Worm (Caenorhabditis elegans) whole organism, young adult: ENCODE results near the gene F42A9.11.

Source experiments
- B0336.3 ChIP-seq: fragments of 200-800 bp; sonication (Bioruptor generic); IDR thresholded peaks from 2 replicates; pipeline ENCODE4 v1.3.6; 2022; ENCODE audit warnings: missing genetic modification characterization, missing compliant biosample characterization
- C06A6.2 ChIP-seq: fragments of 200-800 bp; sonication (Bioruptor generic); conservative IDR thresholded peaks from 2 replicates; pipeline ENCODE4 v1.3.6; 2022; ENCODE audit warnings: missing genetic modification characterization, missing compliant biosample characterization
- D2030.7 ChIP-seq: fragments of 200-800 bp; sonication (Bioruptor generic); IDR thresholded peaks from 2 replicates; pipeline ENCODE4 v1.3.6; 2022; ENCODE audit warnings: missing genetic modification reagents, missing genetic modification characterization, missing compliant biosample characterization
- F22D6.2 ChIP-seq: sonication (generic microtip); optimal IDR thresholded peaks from 2 replicates; lab custom pipeline; 2016; ENCODE audit warnings: mild to moderate bottlenecking, missing genetic modification characterization, missing compliant biosample characterization
- F37B4.10 ChIP-seq: fragments of 200-800 bp; sonication (Bioruptor generic); IDR thresholded peaks from 2 replicates; pipeline ENCODE4 v1.3.6; 2022; ENCODE audit warnings: missing genetic modification characterization, missing compliant biosample characterization
- K11D2.4 ChIP-seq: fragments of 200-800 bp; sonication (Bioruptor generic); IDR thresholded peaks from 2 replicates; pipeline ENCODE4 v1.3.6; 2022; ENCODE audit warnings: missing genetic modification reagents, missing genetic modification characterization, missing compliant biosample characterization
- T26A5.8 ChIP-seq: sonication (generic microtip); optimal IDR thresholded peaks from 2 replicates; lab custom pipeline; 2016; ENCODE audit warnings: missing genetic modification characterization, missing compliant biosample characterization
- Y53G8AR.9 ChIP-seq: fragments of 200-800 bp; sonication (Bioruptor generic); conservative IDR thresholded peaks from 2 replicates; pipeline ENCODE4 v1.3.6; 2022; ENCODE audit warnings: missing genetic modification reagents, missing genetic modification characterization, missing compliant biosample characterization
- atf-7 ChIP-seq: sonication (generic microtip); optimal IDR thresholded peaks from 2 replicates; lab custom pipeline; 2017; ENCODE audit warnings: mild to moderate bottlenecking, missing genetic modification characterization, missing compliant biosample characterization
- attf-3 ChIP-seq: fragments of 200-800 bp; sonication (Bioruptor generic); conservative IDR thresholded peaks from 2 replicates; pipeline ENCODE4 v1.3.6; 2022; ENCODE audit warnings: missing genetic modification reagents, missing genetic modification characterization, missing compliant biosample characterization
- attf-5 ChIP-seq: fragments of 200-800 bp; sonication (Bioruptor generic); optimal IDR thresholded peaks from 2 replicates; lab custom pipeline; 2018; ENCODE audit warnings: mild to moderate bottlenecking, missing genetic modification characterization, missing compliant biosample characterization
- bed-2 ChIP-seq: fragments of 200-800 bp; sonication (Bioruptor generic); IDR thresholded peaks from 2 replicates; pipeline ENCODE4 v1.3.6; 2022; ENCODE audit warnings: missing genetic modification reagents, missing genetic modification characterization, missing compliant biosample characterization
- cebp-1 ChIP-seq, 2 experiments: fragments of 200-800 bp in 1 of 2; sonication (Bioruptor generic) in 1 of 2; sonication (generic microtip) in 1 of 2; IDR thresholded peaks in 1 of 2; optimal IDR thresholded peaks in 1 of 2; 2 replicates each; pipeline versions ENCODE4 v1.3.6 to Lab custom; 2017 to 2022; ENCODE audit warnings: missing compliant biosample characterization in 2 of 2, missing genetic modification characterization in 2 of 2, mild to moderate bottlenecking in 1 of 2, missing genetic modification reagents in 1 of 2, moderate library complexity in 1 of 2
- ceh-58 ChIP-seq: fragments of 200-800 bp; sonication (Bioruptor generic); IDR thresholded peaks from 2 replicates; pipeline ENCODE4 v1.3.6; 2022; ENCODE audit warnings: missing genetic modification characterization, missing compliant biosample characterization
- die-1 ChIP-seq: sonication (generic microtip); optimal IDR thresholded peaks from 2 replicates; lab custom pipeline; 2016; ENCODE audit warnings: missing genotype, mild to moderate bottlenecking, missing genetic modification characterization, missing compliant biosample characterization
- dox-1 ChIP-seq: fragments of 200-800 bp; sonication (Bioruptor generic); IDR thresholded peaks from 2 replicates; pipeline ENCODE4 v1.3.6; 2022; ENCODE audit warnings: missing genetic modification reagents, missing genetic modification characterization, missing compliant biosample characterization
- dpff-1 ChIP-seq: sonication (generic microtip); optimal IDR thresholded peaks from 2 replicates; lab custom pipeline; 2017; ENCODE audit warnings: mild to moderate bottlenecking, missing genetic modification characterization, missing compliant biosample characterization
- ekl-4 ChIP-seq: fragments of 200-800 bp; sonication (Bioruptor generic); IDR thresholded peaks from 2 replicates; pipeline ENCODE4 v1.3.6; 2022; ENCODE audit warnings: missing genetic modification reagents, missing genetic modification characterization, missing compliant biosample characterization
- hmg-1.2 ChIP-seq: fragments of 200-800 bp; sonication (Bioruptor generic); IDR thresholded peaks from 2 replicates; pipeline ENCODE4 v1.3.6; 2022; ENCODE audit warnings: missing genetic modification reagents, missing genetic modification characterization, missing compliant biosample characterization
- hsf-1 ChIP-seq: fragments of 200-800 bp; sonication (Bioruptor generic); IDR thresholded peaks from 2 replicates; pipeline ENCODE4 v1.3.6; 2022; ENCODE audit warnings: missing genetic modification reagents, missing genetic modification characterization, missing compliant biosample characterization
- lag-1 ChIP-seq: fragments of 200-800 bp; sonication (Bioruptor generic); IDR thresholded peaks from 2 replicates; pipeline ENCODE4 v1.3.6; 2022; ENCODE audit warnings: missing genetic modification reagents, missing genetic modification characterization, missing compliant biosample characterization
- let-526 ChIP-seq: fragments of 200-800 bp; sonication (Bioruptor generic); IDR thresholded peaks from 2 replicates; pipeline ENCODE4 v1.3.6; 2022; ENCODE audit warnings: missing genetic modification reagents, missing genetic modification characterization, missing compliant biosample characterization
- let-607 ChIP-seq, 2 experiments: fragments of 200-800 bp in 1 of 2; sonication (Bioruptor generic) in 1 of 2; sonication (generic microtip) in 1 of 2; optimal IDR thresholded peaks; 2 replicates each; lab custom pipeline; 2016 to 2018; ENCODE audit warnings: mild to moderate bottlenecking in 2 of 2, missing compliant biosample characterization in 2 of 2, missing genetic modification characterization in 2 of 2, moderate library complexity in 2 of 2, missing genotype in 1 of 2
- lin-26 ChIP-seq: fragments of 200-800 bp; sonication (Bioruptor generic); IDR thresholded peaks from 2 replicates; pipeline ENCODE4 v1.3.6; 2022; ENCODE audit warnings: missing genetic modification reagents, missing genetic modification characterization, missing compliant biosample characterization
- lin-40 ChIP-seq: sonication (generic microtip); optimal IDR thresholded peaks from 2 replicates; lab custom pipeline; 2016; ENCODE audit warnings: missing genetic modification characterization, mild to moderate bottlenecking, missing compliant biosample characterization, missing genotype, missing genetic modification reagents
- lir-1 ChIP-seq: fragments of 200-800 bp; sonication (Bioruptor generic); conservative IDR thresholded peaks from 2 replicates; pipeline ENCODE4 v1.3.6; 2022; ENCODE audit warnings: missing genetic modification reagents, missing genetic modification characterization, missing compliant biosample characterization
- madf-3 ChIP-seq: fragments of 200-800 bp; sonication (Bioruptor generic); IDR thresholded peaks from 2 replicates; pipeline ENCODE4 v1.3.6; 2022; ENCODE audit warnings: missing genetic modification reagents, missing genetic modification characterization, missing compliant biosample characterization
- madf-8 ChIP-seq: fragments of 200-800 bp; sonication (Bioruptor generic); conservative IDR thresholded peaks from 2 replicates; pipeline ENCODE4 v1.3.6; 2022; ENCODE audit warnings: missing genetic modification reagents, missing genetic modification characterization, missing compliant biosample characterization
- mcd-1 ChIP-seq: fragments of 200-800 bp; sonication (Bioruptor generic); IDR thresholded peaks from 2 replicates; pipeline ENCODE4 v1.3.6; 2022; ENCODE audit warnings: missing genetic modification reagents, missing genetic modification characterization, missing compliant biosample characterization
- nfya-2 ChIP-seq: fragments of 200-800 bp; sonication (Bioruptor generic); IDR thresholded peaks from 2 replicates; pipeline ENCODE4 v1.3.6; 2022; ENCODE audit warnings: missing genetic modification reagents, missing genetic modification characterization, missing compliant biosample characterization
- nfyb-1 ChIP-seq: fragments of 200-800 bp; sonication (Bioruptor generic); IDR thresholded peaks from 2 replicates; pipeline ENCODE4 v1.3.6; 2022; ENCODE audit warnings: missing genetic modification reagents, missing genetic modification characterization, missing compliant biosample characterization
- nhr-120 ChIP-seq: fragments of 200-800 bp; sonication (Bioruptor generic); IDR thresholded peaks from 2 replicates; pipeline ENCODE4 v1.3.6; 2022; ENCODE audit warnings: missing genetic modification characterization, missing compliant biosample characterization
- nhr-80 ChIP-seq: sonication (generic microtip); optimal IDR thresholded peaks from 2 replicates; lab custom pipeline; 2016; ENCODE audit warnings: missing genetic modification characterization, missing compliant biosample characterization
- nhr-90 ChIP-seq: sonication (generic microtip); optimal IDR thresholded peaks from 2 replicates; lab custom pipeline; 2016; ENCODE audit warnings: missing genotype, mild to moderate bottlenecking, missing genetic modification characterization, missing compliant biosample characterization
- sdz-38 ChIP-seq: sonication (generic microtip); optimal IDR thresholded peaks from 2 replicates; lab custom pipeline; 2016; ENCODE audit warnings: missing genotype, missing genetic modification characterization, missing compliant biosample characterization
- snpc-1.1 ChIP-seq: sonication (generic microtip); optimal IDR thresholded peaks from 2 replicates; lab custom pipeline; 2017; ENCODE audit warnings: missing genetic modification characterization, mild to moderate bottlenecking, missing compliant biosample characterization, antibody characterized with exemption, moderate library complexity, missing genotype, missing genetic modification reagents; ENCODE audit not compliant: insufficient read depth
- snpc-1.3 ChIP-seq: sonication (generic microtip); optimal IDR thresholded peaks from 2 replicates; lab custom pipeline; 2017; ENCODE audit warnings: missing genetic modification characterization, mild to moderate bottlenecking, missing compliant biosample characterization, antibody characterized with exemption, moderate library complexity, missing genotype, missing genetic modification reagents; ENCODE audit not compliant: insufficient read depth
- snpc-4 ChIP-seq, 5 experiments: fragments of 150-350 bp in 1 of 5; sonication (generic microtip) in 4 of 5; optimal IDR thresholded peaks; 2 replicates each; lab custom pipeline; 2014 to 2018; ENCODE audit warnings: missing genetic modification characterization in 5 of 5, missing biosample characterization in 3 of 5, antibody characterized with exemption in 2 of 5, mild to moderate bottlenecking in 2 of 5, missing compliant biosample characterization in 2 of 5, missing genotype in 2 of 5, moderate library complexity in 2 of 5, missing genetic modification reagents in 1 of 5
- tbp1 ChIP-seq: fragments of 200-800 bp; sonication (Bioruptor generic); optimal IDR thresholded peaks from 2 replicates; lab custom pipeline; 2018; ENCODE audit warnings: mild to moderate bottlenecking, missing genetic modification characterization, missing compliant biosample characterization
- xnd-1 ChIP-seq: sonication (generic microtip); optimal IDR thresholded peaks from 2 replicates; lab custom pipeline; 2016; ENCODE audit warnings: missing genotype, missing genetic modification reagents, missing genetic modification characterization, missing compliant biosample characterization
- zfh-2 ChIP-seq: fragments of 200-800 bp; sonication (Bioruptor generic); conservative IDR thresholded peaks from 2 replicates; pipeline ENCODE4 v1.3.6; 2022; ENCODE audit warnings: missing genetic modification reagents, missing genetic modification characterization, missing compliant biosample characterization
- zim-3 ChIP-seq: sonication (generic microtip); optimal IDR thresholded peaks from 2 replicates; lab custom pipeline; 2017; ENCODE audit warnings: mild to moderate bottlenecking, missing genetic modification characterization, moderate library complexity, missing compliant biosample characterization
- ztf-25 ChIP-seq: fragments of 200-800 bp; sonication (Bioruptor generic); IDR thresholded peaks from 2 replicates; pipeline ENCODE4 v1.3.6; 2022; ENCODE audit warnings: missing genetic modification reagents, missing genetic modification characterization, missing compliant biosample characterization

Gene F42A9.11

DNA sequence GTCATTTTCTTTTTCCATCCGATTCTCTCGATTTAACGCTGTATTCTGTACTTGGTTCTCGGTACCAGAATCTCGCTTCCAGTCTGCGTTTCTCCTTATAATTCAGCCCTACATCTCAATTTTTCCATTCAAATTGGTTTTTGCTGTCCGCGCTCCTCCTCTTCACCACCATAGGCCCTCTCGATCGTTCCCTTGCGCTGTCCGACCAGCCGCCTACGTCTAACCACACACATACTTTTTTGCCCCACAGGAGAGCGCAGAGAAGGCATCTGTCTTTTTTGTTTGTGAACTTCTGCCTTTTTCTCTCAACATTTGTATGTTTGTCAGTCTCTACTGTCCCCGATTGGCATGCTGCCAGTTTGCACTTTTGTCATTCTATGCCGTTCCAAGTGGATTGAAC, at the start of gene F42A9.11:
Gene F42A9.11 (plus strand): TSS at position 310 of the 400 bp plus-strand sequence.
- no peak for TF ChIP-seq xnd-1 (tag; lab: Kevin White, UChicago)
- peak; percentile 29; the same call in 1 of the 2 replicates for TF ChIP-seq dox-1 (GFP tag; lab: Robert Waterston, UW)
- peak; percentile 12 for TF ChIP-seq zim-3 (tag; lab: Kevin White, UChicago)
- peak; percentile 35 for TF ChIP-seq mcd-1 (GFP tag; lab: Robert Waterston, UW)
- no peak for TF ChIP-seq dpff-1 (tag; lab: Kevin White, UChicago)
- TF ChIP-seq ceh-58 = no peak
- no peak for TF ChIP-seq snpc-1.3 (tag; lab: Kevin White, UChicago)
- TF ChIP-seq nhr-80 (tag; lab: Kevin White, UChicago) = peak; percentile 30
- TF ChIP-seq cebp-1 (GFP tag; IDR thresholded peaks at IDR 0.05; lab: Robert Waterston, UW) = no peak
- TF ChIP-seq cebp-1 (tag; optimal IDR thresholded peaks at IDR 0.05; lab: Kevin White, UChicago) = peak; percentile 31
- no peak for TF ChIP-seq C06A6.2
- 0 out of 2 replicates have a peak, but pooled peaks have one; percentile 17 for TF ChIP-seq ztf-25 (GFP tag; lab: Robert Waterston, UW)
- TF ChIP-seq T26A5.8 = no peak
- TF ChIP-seq tbp1 (GFP tag; lab: Kevin White, UChicago) = no peak
- peak; percentile 14 for TF ChIP-seq die-1
- TF ChIP-seq snpc-1.1 (tag; lab: Kevin White, UChicago) = no peak
- no peak for TF ChIP-seq nhr-120 (GFP tag; lab: Robert Waterston, UW)
- no peak for TF ChIP-seq madf-8 (GFP tag; lab: Robert Waterston, UW)
- peak; percentile 89 for TF ChIP-seq zfh-2 (GFP tag; lab: Robert Waterston, UW)
- TF ChIP-seq ekl-4 (GFP tag; lab: Robert Waterston, UW) = peak; percentile 35; the same call in 1 of the 2 replicates
- no peak for TF ChIP-seq nfya-2
- no peak for TF ChIP-seq sdz-38 (tag; lab: Kevin White, UChicago)
- TF ChIP-seq snpc-4 (GFP tag; optimal IDR thresholded peaks at IDR 0.05; lab: Kevin White, UChicago) = no peak
- peak in 3 of 4 experiments; percentile 9 to 29 (median 11) for TF ChIP-seq snpc-4 (tag; optimal IDR thresholded peaks at IDR 0.05; lab: Kevin White, UChicago)
- TF ChIP-seq let-526 = no peak
- no peak for TF ChIP-seq D2030.7
- TF ChIP-seq attf-5 = peak; percentile 47
- no peak for TF ChIP-seq Y53G8AR.9 (GFP tag; lab: Robert Waterston, UW)
- peak; percentile 62; the same call in 1 of the 2 replicates for TF ChIP-seq lin-26 (GFP tag; lab: Robert Waterston, UW)
- TF ChIP-seq lir-1 = no peak
- no peak for TF ChIP-seq madf-3
- no peak; the same call in 1 of the 2 replicates for TF ChIP-seq hmg-1.2
- 0 out of 2 replicates have a peak, but pooled peaks have one; percentile 28 for TF ChIP-seq B0336.3 (GFP tag; lab: Robert Waterston, UW)
- peak; percentile 31; the same call in 1 of the 2 replicates for TF ChIP-seq K11D2.4 (GFP tag; lab: Robert Waterston, UW)
- TF ChIP-seq bed-2 = no peak
- peak; percentile 12 for TF ChIP-seq lin-40
- TF ChIP-seq lag-1 (GFP tag; lab: Robert Waterston, UW) = no peak

DNA sequence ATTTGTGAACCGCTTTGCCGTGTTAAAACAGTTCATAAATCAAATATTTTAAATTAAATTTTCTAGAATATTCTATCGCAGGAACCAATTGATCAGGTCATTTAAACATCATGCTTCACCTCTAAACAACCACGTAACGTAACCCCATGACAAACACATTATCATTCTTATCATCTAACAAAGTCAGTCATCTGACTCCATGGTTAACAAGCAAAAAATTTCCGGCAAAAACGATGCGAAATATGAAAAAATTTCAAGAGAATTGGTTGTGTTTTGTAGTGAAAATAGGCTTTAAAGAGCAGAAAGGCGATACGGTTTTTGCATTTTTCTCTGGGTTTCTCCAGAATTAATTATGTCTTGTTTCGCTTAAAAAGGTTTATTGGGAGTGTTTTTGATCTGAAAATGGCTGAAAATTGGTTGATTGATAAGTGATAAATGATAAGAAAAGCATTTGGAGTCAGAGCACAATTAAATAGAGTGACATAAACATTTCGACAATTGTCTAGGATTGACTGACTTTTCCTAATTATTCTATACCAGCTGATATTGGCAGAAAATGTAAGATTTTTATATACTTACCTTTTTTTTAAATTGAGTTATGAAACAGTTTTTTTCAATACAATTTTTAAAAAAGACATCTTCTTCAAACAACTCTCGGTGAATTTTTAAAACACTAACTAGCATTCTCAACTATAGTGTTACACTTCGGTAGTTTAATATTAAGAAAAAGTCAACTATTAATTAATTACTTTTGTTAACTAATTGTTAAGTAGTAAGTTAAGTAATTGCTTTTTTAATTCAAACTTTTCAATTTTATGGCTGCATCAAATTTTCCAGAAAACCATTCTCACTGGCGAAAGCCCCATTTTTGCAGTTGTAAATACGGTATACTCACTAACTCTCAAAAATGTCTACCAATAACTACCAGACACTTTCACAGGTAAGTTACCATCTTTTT, 42.1 kb upstream of the F42A9.11 start, which contains the start of gene catp-7:
Gene catp-7 (plus strand): TSS at position 908 of the 958 bp plus-strand sequence.
- TF ChIP-seq let-607 (tag; optimal IDR thresholded peaks at IDR 0.05; lab: Kevin White, UChicago) (peak in 1 of 2 experiments; percentile 44), tbp1 (GFP tag; lab: Kevin White, UChicago) (peak; percentile 23), nhr-90 (no peak), let-526 (0 out of 2 replicates have a peak, but pooled peaks have one; percentile 5), lir-1 (0 out of 2 replicates have a peak, but pooled peaks have one; percentile 30), Y53G8AR.9 (GFP tag; lab: Robert Waterston, UW) (0 out of 2 replicates have a peak, but pooled peaks have one; percentile 41), F37B4.10 (no peak), nhr-80 (tag; lab: Kevin White, UChicago) (peak; percentile 87), F22D6.2 (tag; lab: Kevin White, UChicago) (no peak), nfyb-1 (GFP tag; lab: Robert Waterston, UW) (peak; percentile 60; the same call in 1 of the 2 replicates), atf-7 (tag; lab: Kevin White, UChicago) (peak; percentile 60), T26A5.8 (no peak), cebp-1 (GFP tag; IDR thresholded peaks at IDR 0.05; lab: Robert Waterston, UW) (no peak), cebp-1 (tag; optimal IDR thresholded peaks at IDR 0.05; lab: Kevin White, UChicago) (peak; percentile 58), attf-3 (GFP tag; lab: Robert Waterston, UW) (no peak), hsf-1 (GFP tag; lab: Robert Waterston, UW) (peak; percentile 84; the same call in 1 of the 2 replicates), dox-1 (GFP tag; lab: Robert Waterston, UW) (no peak)
